Fruit fly (Drosophila melanogaster): Measurements from ENCODE around the gene CG6709.

DNA sequence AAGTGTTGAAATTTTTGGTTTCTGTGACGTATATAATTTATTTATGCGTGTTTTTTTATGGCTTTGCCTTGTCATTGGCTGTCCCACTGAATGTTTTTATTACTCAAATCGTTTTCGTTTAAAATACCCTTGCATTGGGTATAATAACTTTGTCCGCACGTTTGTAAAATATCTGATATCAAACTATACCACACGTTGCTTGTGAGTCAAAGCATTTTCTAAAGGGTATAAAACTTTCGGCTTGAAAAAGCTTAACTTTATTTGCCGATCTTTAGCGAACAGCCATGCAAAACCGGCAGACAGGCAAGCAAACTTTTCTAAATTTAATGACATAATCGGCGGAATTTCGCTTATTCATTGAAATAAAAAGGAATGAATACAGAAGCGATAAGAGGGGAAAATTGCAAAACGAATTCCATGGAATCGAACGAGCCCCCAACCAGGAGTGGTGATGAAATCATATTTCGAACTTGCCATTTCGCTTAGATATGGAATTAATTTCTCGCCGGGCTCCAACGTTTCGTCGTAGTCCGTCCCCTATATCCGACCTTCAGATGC is 47.0 kb downstream of the CG6709 start:
- TF ChIP-seq ttk (optimal IDR thresholded peaks at IDR 0.05), result no peak
- no peak for TF ChIP-seq Myc (optimal IDR thresholded peaks at IDR 0.05)

Measured in Kc167 (cell line).